Fruit fly (Drosophila melanogaster) whole organism, embryonic: ENCODE results near the gene Root.
A peak's percentile ranks its signal among the peaks of the same experiment; 100 is the strongest.

Experiments
- Atf6 ChIP-seq: fragments of 200-800 bp; sonication (Bioruptor generic); IDR thresholded peaks from 2 replicates; pipeline ENCODE4 v1.3.6; 2022; ENCODE audit warnings: missing biosample characterization, missing genetic modification characterization
- CG11247 ChIP-seq: fragments of 200-800 bp; sonication (Bioruptor generic); IDR thresholded peaks from 2 replicates; pipeline ENCODE4 v1.3.6; 2022; ENCODE audit warnings: missing biosample characterization, missing genetic modification characterization
- CG11398 ChIP-seq: fragments of 200-800 bp; sonication (Bioruptor generic); optimal IDR thresholded peaks from 2 replicates; lab custom pipeline; 2016; ENCODE audit warnings: missing biosample characterization, missing genetic modification characterization
- CG12659 ChIP-seq: fragments of 200-800 bp; sonication (Bioruptor generic); optimal IDR thresholded peaks from 3 replicates; lab custom pipeline; 2017; ENCODE audit warnings: mild to moderate bottlenecking, missing biosample characterization, missing genetic modification reagents, missing genetic modification characterization
- CG12769 ChIP-seq: fragments of 200-800 bp; sonication (Bioruptor generic); optimal IDR thresholded peaks from 2 replicates; lab custom pipeline; 2019; ENCODE audit warnings: missing biosample characterization, mild to moderate bottlenecking, missing genetic modification characterization, moderate library complexity
- CG14710 ChIP-seq: fragments of 200-800 bp; sonication (Bioruptor generic); optimal IDR thresholded peaks from 3 replicates; lab custom pipeline; 2019; ENCODE audit warnings: missing biosample characterization, mild to moderate bottlenecking, missing genetic modification characterization, moderate library complexity
- CG14860 ChIP-seq: fragments of 200-800 bp; sonication (Bioruptor generic); IDR thresholded peaks from 3 replicates; pipeline ENCODE4 v1.3.6; 2022; ENCODE audit warnings: missing biosample characterization, missing genetic modification characterization; ENCODE audit not compliant: partially characterized antibody
- CG14965 ChIP-seq: fragments of 200-800 bp; sonication (Bioruptor generic); optimal IDR thresholded peaks from 2 replicates; lab custom pipeline; 2016; ENCODE audit warnings: missing biosample characterization, missing genetic modification characterization, borderline replicate concordance
- CG15073 ChIP-seq: fragments of 200-800 bp; sonication (Bioruptor generic); optimal IDR thresholded peaks from 2 replicates; lab custom pipeline; 2016; ENCODE audit warnings: missing biosample characterization, missing genetic modification characterization
- CG17359 ChIP-seq: fragments of 200-800 bp; sonication (Bioruptor generic); optimal IDR thresholded peaks from 3 replicates; lab custom pipeline; 2018; ENCODE audit warnings: missing biosample characterization, mild to moderate bottlenecking, missing genetic modification characterization, moderate library complexity
- CG1832 ChIP-seq: fragments of 200-800 bp; sonication (Bioruptor generic); optimal IDR thresholded peaks from 2 replicates; lab custom pipeline; 2017; ENCODE audit warnings: missing biosample characterization, mild to moderate bottlenecking, missing genetic modification characterization, inconsistent platforms
- CG18599 ChIP-seq: fragments of 200-800 bp; sonication (Bioruptor generic); optimal IDR thresholded peaks from 3 replicates; lab custom pipeline; 2017; ENCODE audit warnings: missing biosample characterization, missing genetic modification characterization, mild to moderate bottlenecking, moderate library complexity, missing genetic modification reagents
- CG31388 ChIP-seq: fragments of 200-800 bp; sonication (Bioruptor generic); optimal IDR thresholded peaks from 2 replicates; lab custom pipeline; 2016; ENCODE audit warnings: missing biosample characterization, missing genetic modification characterization
- CG3407 ChIP-seq: fragments of 200-800 bp; sonication (Bioruptor generic); optimal IDR thresholded peaks from 2 replicates; lab custom pipeline; 2018; ENCODE audit warnings: missing biosample characterization, mild to moderate bottlenecking, missing genetic modification characterization
- CG43689 ChIP-seq: fragments of 200-800 bp; sonication (Bioruptor generic); IDR thresholded peaks from 2 replicates; pipeline ENCODE4 v1.3.6; 2022; ENCODE audit warnings: missing biosample characterization, missing genetic modification characterization
- CG4730 ChIP-seq: fragments of 200-800 bp; sonication (Bioruptor generic); IDR thresholded peaks from 2 replicates; pipeline ENCODE4 v1.3.6; 2022; ENCODE audit warnings: missing biosample characterization, missing genetic modification characterization
- CG6175 ChIP-seq: fragments of 200-800 bp; sonication (Bioruptor generic); IDR thresholded peaks from 3 replicates; pipeline ENCODE4 v1.3.6; 2022; ENCODE audit warnings: missing biosample characterization, missing genetic modification characterization
- CG7372 ChIP-seq: fragments of 200-800 bp; sonication (Bioruptor generic); IDR thresholded peaks from 2 replicates; pipeline ENCODE4 v1.3.6; 2022; ENCODE audit warnings: missing biosample characterization, missing genetic modification characterization
- CG7963 ChIP-seq: fragments of 200-800 bp; sonication (Bioruptor generic); IDR thresholded peaks from 3 replicates; pipeline ENCODE4 v1.3.6; 2022; ENCODE audit warnings: missing biosample characterization, missing genetic modification characterization; ENCODE audit not compliant: partially characterized antibody
- CG8089 ChIP-seq: fragments of 200-800 bp; sonication (Bioruptor generic); optimal IDR thresholded peaks from 3 replicates; lab custom pipeline; 2016; ENCODE audit warnings: missing biosample characterization, missing genetic modification characterization
- CG9817 ChIP-seq: fragments of 200-800 bp; sonication (Bioruptor generic); optimal IDR thresholded peaks from 2 replicates; lab custom pipeline; 2018; ENCODE audit warnings: missing biosample characterization, mild to moderate bottlenecking, missing genetic modification characterization, moderate library complexity
- CrebB ChIP-seq: fragments of 200-800 bp; sonication (Bioruptor generic); optimal IDR thresholded peaks from 3 replicates; lab custom pipeline; 2018; ENCODE audit warnings: missing biosample characterization, mild to moderate bottlenecking, missing genetic modification characterization
- Eip74EF ChIP-seq, 2 experiments: fragments of 200-800 bp in 1 of 2; fragments of >200 bp in 1 of 2; sonication (Bioruptor generic) in 1 of 2; optimal IDR thresholded peaks; 2 replicates each; lab custom pipeline; 2017 to 2019; ENCODE audit warnings: missing biosample characterization in 2 of 2, missing genetic modification characterization in 2 of 2, mild to moderate bottlenecking in 1 of 2, moderate library complexity in 1 of 2
- Fer1 ChIP-seq: fragments of 200-800 bp; sonication (Bioruptor generic); optimal IDR thresholded peaks from 2 replicates; lab custom pipeline; 2017; ENCODE audit warnings: missing biosample characterization, mild to moderate bottlenecking, missing genetic modification characterization
- Hr78 ChIP-seq, 2 experiments: fragments of 200-800 bp in 1 of 2; fragments of >200 bp in 1 of 2; sonication (Bioruptor generic) in 1 of 2; optimal IDR thresholded peaks; 2 replicates each; lab custom pipeline; 2017 to 2019; ENCODE audit warnings: missing biosample characterization in 2 of 2, missing genetic modification characterization in 2 of 2, mild to moderate bottlenecking in 1 of 2, moderate library complexity in 1 of 2
- PHDP ChIP-seq: fragments of 200-800 bp; sonication (Bioruptor generic); optimal IDR thresholded peaks from 3 replicates; lab custom pipeline; 2018; ENCODE audit warnings: missing biosample characterization, mild to moderate bottlenecking, missing genetic modification characterization, moderate library complexity
- amos ChIP-seq: fragments of 200-800 bp; sonication (Bioruptor generic); IDR thresholded peaks from 2 replicates; pipeline ENCODE4 v1.3.6; 2022; ENCODE audit warnings: missing biosample characterization, missing genetic modification characterization; ENCODE audit not compliant: partially characterized antibody
- bcd ChIP-seq: fragments of 200-800 bp; sonication (Bioruptor generic); optimal IDR thresholded peaks from 2 replicates; lab custom pipeline; 2017; ENCODE audit warnings: missing biosample characterization, mild to moderate bottlenecking, missing genetic modification characterization
- crol ChIP-seq: fragments of 200-800 bp; sonication (Bioruptor generic); IDR thresholded peaks from 2 replicates; pipeline ENCODE4 v1.3.6; 2022; ENCODE audit warnings: missing biosample characterization, missing genetic modification characterization
- cwo ChIP-seq: fragments of 200-800 bp; sonication (Bioruptor generic); optimal IDR thresholded peaks from 3 replicates; lab custom pipeline; 2017; ENCODE audit warnings: missing biosample characterization, missing genetic modification characterization, mild to moderate bottlenecking, moderate library complexity, missing genetic modification reagents
- ems ChIP-seq: fragments of 200-800 bp; sonication (Bioruptor generic); optimal IDR thresholded peaks from 3 replicates; lab custom pipeline; 2016; ENCODE audit warnings: missing biosample characterization, missing genetic modification characterization
- en ChIP-seq: fragments of 200-800 bp; sonication (Bioruptor generic); optimal IDR thresholded peaks from 2 replicates; lab custom pipeline; 2016; ENCODE audit warnings: missing biosample characterization, missing genetic modification characterization
- eyg ChIP-seq: fragments of 200-800 bp; sonication (Bioruptor generic); optimal IDR thresholded peaks from 3 replicates; lab custom pipeline; 2016; ENCODE audit warnings: missing biosample characterization, missing genetic modification characterization
- fd102C ChIP-seq: fragments of 200-800 bp; sonication (Bioruptor generic); optimal IDR thresholded peaks from 2 replicates; lab custom pipeline; 2018; ENCODE audit warnings: missing biosample characterization, mild to moderate bottlenecking, missing genetic modification characterization, moderate library complexity
- fu2 ChIP-seq: fragments of 200-800 bp; sonication (Bioruptor generic); optimal IDR thresholded peaks from 2 replicates; lab custom pipeline; 2016; ENCODE audit warnings: missing biosample characterization, missing genetic modification characterization
- gcm2 ChIP-seq: fragments of 200-800 bp; sonication (Bioruptor generic); optimal IDR thresholded peaks from 2 replicates; lab custom pipeline; 2016; ENCODE audit warnings: missing biosample characterization, missing genetic modification characterization
- hkb ChIP-seq, 2 experiments: fragments of 200-800 bp in 1 of 2; fragments of >200 bp in 1 of 2; sonication (Bioruptor generic) in 1 of 2; IDR thresholded peaks in 1 of 2; optimal IDR thresholded peaks in 1 of 2; 2 replicates each; pipeline versions ENCODE4 v1.3.6 to Lab custom; 2017 to 2022; ENCODE audit warnings: missing biosample characterization in 1 of 2, missing genetic modification characterization in 1 of 2
- lab ChIP-seq: fragments of 200-800 bp; sonication (Bioruptor generic); optimal IDR thresholded peaks from 3 replicates; lab custom pipeline; 2017; ENCODE audit warnings: missing biosample characterization, missing genetic modification characterization, mild to moderate bottlenecking, moderate library complexity, missing genetic modification reagents
- lola ChIP-seq, 3 experiments: fragments of >200 bp in 2 of 3; fragments of 200-800 bp in 1 of 3; sonication (Bioruptor generic) in 1 of 3; optimal IDR thresholded peaks; 2 replicates each; lab custom pipeline; 2017 to 2019; ENCODE audit warnings: missing biosample characterization in 3 of 3, missing genetic modification characterization in 3 of 3, mild to moderate bottlenecking in 1 of 3, moderate library complexity in 1 of 3
- lov ChIP-seq, 2 experiments: fragments of 200-800 bp in 1 of 2; fragments of >200 bp in 1 of 2; sonication (Bioruptor generic) in 1 of 2; IDR thresholded peaks in 1 of 2; optimal IDR thresholded peaks in 1 of 2; 2 replicates in 1 of 2; 3 replicates in 1 of 2; pipeline versions ENCODE4 v1.3.6 to Lab custom; 2017 to 2022; ENCODE audit warnings: missing biosample characterization in 1 of 2, missing genetic modification characterization in 1 of 2
- oc ChIP-seq: fragments of 200-800 bp; sonication (Bioruptor generic); optimal IDR thresholded peaks from 2 replicates; lab custom pipeline; 2018; ENCODE audit warnings: missing biosample characterization, mild to moderate bottlenecking, missing genetic modification characterization, moderate library complexity
- org-1 ChIP-seq: fragments of 200-800 bp; sonication (Bioruptor generic); optimal IDR thresholded peaks from 2 replicates; lab custom pipeline; 2017; ENCODE audit warnings: missing biosample characterization, missing genetic modification characterization
- otp ChIP-seq: fragments of 200-800 bp; sonication (Bioruptor generic); IDR thresholded peaks from 3 replicates; pipeline ENCODE4, ENCODE4 v1.3.6; 2022; ENCODE audit warnings: missing biosample characterization, missing genetic modification characterization
- pb ChIP-seq: fragments of 200-800 bp; sonication (Bioruptor generic); optimal IDR thresholded peaks from 3 replicates; lab custom pipeline; 2016; ENCODE audit warnings: missing biosample characterization, missing genetic modification characterization
- sd ChIP-seq: fragments of 200-800 bp; sonication (Bioruptor generic); optimal IDR thresholded peaks from 3 replicates; lab custom pipeline; 2018; ENCODE audit warnings: missing biosample characterization, mild to moderate bottlenecking, missing genetic modification characterization, moderate library complexity
- sens ChIP-seq: fragments of 200-800 bp; sonication (Bioruptor generic); peaks from one replicate; lab custom pipeline; 2016; ENCODE audit warnings: missing biosample characterization, missing genetic modification characterization
- shn ChIP-seq: fragments of 200-800 bp; sonication (Bioruptor generic); optimal IDR thresholded peaks from 3 replicates; lab custom pipeline; 2016; ENCODE audit warnings: missing biosample characterization, missing genetic modification characterization
- sqz ChIP-seq: fragments of 200-800 bp; sonication (Bioruptor generic); optimal IDR thresholded peaks from 3 replicates; lab custom pipeline; 2018; ENCODE audit warnings: missing biosample characterization, mild to moderate bottlenecking, missing genetic modification characterization
- usp ChIP-seq: fragments of >200 bp; optimal IDR thresholded peaks from 2 replicates; lab custom pipeline; 2017; ENCODE audit warnings: missing biosample characterization, missing genetic modification characterization

The Root gene

DNA sequence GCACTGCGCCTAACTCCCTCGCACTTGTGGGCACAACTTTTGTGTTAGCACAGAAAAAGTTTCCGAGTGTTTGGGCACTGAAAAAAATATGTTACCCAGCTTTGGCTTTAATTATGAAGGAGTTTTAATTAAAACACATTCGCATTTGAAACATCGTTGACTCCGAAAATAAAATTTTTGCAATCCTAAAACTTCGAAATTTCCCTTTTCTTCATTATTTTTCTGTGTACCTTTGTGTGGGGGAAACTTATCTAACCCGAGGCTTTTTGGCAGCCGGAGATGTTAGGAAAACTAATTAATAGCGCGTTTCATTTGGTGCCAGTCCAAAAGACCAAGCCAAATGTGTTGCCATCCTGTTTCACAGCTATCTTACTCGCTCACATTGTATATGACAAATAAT is 21.4 kb upstream of the Root start (continued):
- TF ChIP-seq usp = no peak
- TF ChIP-seq CG17359 (tag; lab: Kevin White, UChicago) = peak; percentile 7
- no peak for TF ChIP-seq CG8089
- TF ChIP-seq cwo (GFP tag; lab: Kevin White, UChicago) = peak; percentile 14
- TF ChIP-seq lola (GFP tag; optimal IDR thresholded peaks at IDR 0.05; lab: Kevin White, UChicago) = no peak
- TF ChIP-seq CG1832 (GFP tag; lab: Kevin White, UChicago) = no peak
- TF ChIP-seq CG3407 (GFP tag; lab: Kevin White, UChicago) = no peak
- TF ChIP-seq shn (GFP tag; lab: Kevin White, UChicago) = no peak
- no peak for TF ChIP-seq otp (GFP tag; lab: Robert Waterston, UW)
- TF ChIP-seq CG14710 = no peak
- TF ChIP-seq en (GFP tag; lab: Kevin White, UChicago) = no peak
- TF ChIP-seq CG31388 (GFP tag; lab: Kevin White, UChicago) = no peak
- peak; percentile 39 for TF ChIP-seq PHDP (tag; lab: Kevin White, UChicago)
- no peak for TF ChIP-seq CG12659 (GFP tag; lab: Kevin White, UChicago)
- no peak for TF ChIP-seq bcd (GFP tag; lab: Kevin White, UChicago)
- no peak for TF ChIP-seq sd (tag; lab: Kevin White, UChicago)
- TF ChIP-seq sens (GFP tag; lab: Kevin White, UChicago) = peak; percentile 71
- TF ChIP-seq Fer1 = peak; percentile 25
- TF ChIP-seq CG15073 = no peak
- TF ChIP-seq Hr78 (GFP tag; optimal IDR thresholded peaks at IDR 0.05; lab: Kevin White, UChicago) = no peak
- no peak for TF ChIP-seq fu2
- no peak for TF ChIP-seq fd102C (GFP tag; lab: Kevin White, UChicago)
- TF ChIP-seq ems (GFP tag; lab: Kevin White, UChicago) = no peak
- TF ChIP-seq lov (optimal IDR thresholded peaks at IDR 0.05; lab: Kevin White, UChicago) = no peak
- TF ChIP-seq lov (GFP tag; IDR thresholded peaks at IDR 0.05; lab: Robert Waterston, UW) = no peak
- TF ChIP-seq Eip74EF (GFP tag; optimal IDR thresholded peaks at IDR 0.05; lab: Kevin White, UChicago) = no peak
- no peak for TF ChIP-seq CrebB (tag; lab: Kevin White, UChicago)
- no peak for TF ChIP-seq CG7963 (GFP tag; lab: Robert Waterston, UW)
- TF ChIP-seq lab (GFP tag; lab: Kevin White, UChicago) = peak; percentile 52
- TF ChIP-seq CG18599 = peak; percentile 77
- no peak for TF ChIP-seq CG9817 (tag; lab: Kevin White, UChicago)
- no peak for TF ChIP-seq crol (GFP tag; lab: Robert Waterston, UW)
- no peak for TF ChIP-seq gcm2
- TF ChIP-seq Atf6 (GFP tag; lab: Robert Waterston, UW) = 0 out of 2 replicates have a peak, but pooled peaks have one; percentile 18
- TF ChIP-seq eyg (GFP tag; lab: Kevin White, UChicago) = no peak
- TF ChIP-seq CG43689 (GFP tag; lab: Robert Waterston, UW) = no peak
- TF ChIP-seq CG11247 = no peak
- no peak for TF ChIP-seq CG14860 (GFP tag; lab: Robert Waterston, UW)
- TF ChIP-seq hkb (optimal IDR thresholded peaks at IDR 0.05; lab: Kevin White, UChicago) = no peak
- TF ChIP-seq hkb (GFP tag; IDR thresholded peaks at IDR 0.05; lab: Robert Waterston, UW) = peak; percentile 41; the same call in 1 of the 2 replicates
- TF ChIP-seq CG4730 = no peak
- TF ChIP-seq sqz (GFP tag; lab: Kevin White, UChicago) = no peak
- no peak for TF ChIP-seq pb (GFP tag; lab: Kevin White, UChicago)
- no peak for TF ChIP-seq amos (GFP tag; lab: Robert Waterston, UW)
- TF ChIP-seq CG12769 (tag; lab: Kevin White, UChicago) = peak; percentile 6
- TF ChIP-seq CG6175 = no peak
- no peak for TF ChIP-seq org-1 (GFP tag; lab: Kevin White, UChicago)
- no peak for TF ChIP-seq CG7372 (GFP tag; lab: Robert Waterston, UW)
- no peak for TF ChIP-seq CG11398 (GFP tag; lab: Kevin White, UChicago)
- no peak for TF ChIP-seq CG14965 (GFP tag; lab: Kevin White, UChicago)
- TF ChIP-seq oc = no peak
